Worm (Caenorhabditis elegans): Measurements from ENCODE around the gene lgc-27.

Gene lgc-27

DNA sequence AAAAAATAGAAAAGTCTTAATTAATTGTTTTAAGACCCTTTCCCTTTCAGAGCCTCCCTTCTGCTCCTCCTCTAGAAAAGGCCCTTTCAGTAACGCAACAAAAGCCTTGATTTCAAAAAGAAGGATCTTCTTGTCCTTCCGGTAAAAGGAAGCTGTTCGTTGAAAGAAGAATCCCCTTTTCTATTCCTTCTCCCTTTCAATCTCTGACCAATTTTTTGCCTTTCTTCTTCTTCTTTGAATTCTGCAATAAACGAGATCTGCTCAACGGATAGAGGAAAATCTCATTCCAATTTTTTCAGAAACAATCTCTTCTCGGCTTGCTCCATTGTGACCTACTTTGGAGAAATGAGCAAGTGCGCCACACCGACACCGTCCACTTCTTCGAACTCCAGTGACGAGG is 40.8 kb upstream of the lgc-27 start, which contains the start of gene F35D11.3:
Gene F35D11.3, plus strand, starts transcription at position 300 of the 400 bp plus-strand sequence.
- TF ChIP-seq dpff-1 (tag; optimal IDR thresholded peaks at IDR 0.05) (no peak), snpc-4 (GFP tag; optimal IDR thresholded peaks at IDR 0.05) (no peak), snpc-4 (tag; optimal IDR thresholded peaks at IDR 0.05) (no peak), aptf-3 (GFP tag; IDR thresholded peaks at IDR 0.05) (no peak), ceh-58 (GFP tag; IDR thresholded peaks at IDR 0.05) (no peak), lin-40 (tag; optimal IDR thresholded peaks at IDR 0.05) (no peak), ama-1 (optimal IDR thresholded peaks at IDR 0.05) (no peak), ama-1 (GFP tag; optimal IDR thresholded peaks at IDR 0.05) (no peak), snpc-3.4 (tag; optimal IDR thresholded peaks at IDR 0.05) (no peak)

DNA sequence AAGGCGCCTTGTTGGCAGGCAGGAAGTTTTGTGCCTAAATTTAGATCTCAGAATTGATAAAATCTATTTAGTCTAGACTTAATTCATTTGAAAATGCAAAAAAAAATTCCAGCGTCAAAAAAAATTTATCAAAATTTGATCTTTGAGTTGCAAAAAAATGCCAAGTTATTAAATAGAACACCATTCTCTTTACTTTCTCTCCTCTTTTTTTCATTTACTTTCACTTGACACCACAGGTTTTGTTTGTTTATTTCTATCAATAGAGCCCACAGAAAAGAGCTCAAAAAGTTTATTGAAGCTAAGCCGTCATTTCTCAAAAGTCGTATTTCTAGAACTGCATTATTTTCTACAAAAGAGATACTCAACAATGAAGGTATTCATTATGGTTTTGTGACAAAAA is 36.2 kb upstream of the lgc-27 start, which contains the start of gene pqn-35:
Gene pqn-35, plus strand, starts transcription at position 301 of the 400 bp plus-strand sequence.
- TF ChIP-seq ccch-3 (GFP tag; optimal IDR thresholded peaks at IDR 0.05) (no peak), unc-130 (GFP tag; optimal IDR thresholded peaks at IDR 0.05) (no peak), tbp1 (GFP tag; optimal IDR thresholded peaks at IDR 0.05) (no peak), attf-3 (GFP tag; conservative IDR thresholded peaks at IDR 0.05) (no peak), chd-7 (tag; optimal IDR thresholded peaks at IDR 0.05) (no peak), zfh-2 (GFP tag; conservative IDR thresholded peaks at IDR 0.05) (no peak), B0035.1 (tag; optimal IDR thresholded peaks at IDR 0.05) (no peak), egrh-3 (GFP tag; IDR thresholded peaks at IDR 0.05) (no peak), F39B2.1 (GFP tag; IDR thresholded peaks at IDR 0.05) (no peak), zim-3 (tag; optimal IDR thresholded peaks at IDR 0.05) (no peak), somi-1 (GFP tag; optimal IDR thresholded peaks at IDR 0.05) (no peak), xnd-1 (tag; optimal IDR thresholded peaks at IDR 0.05) (no peak), sptf-2 (GFP tag; optimal IDR thresholded peaks at IDR 0.05) (no peak)

DNA sequence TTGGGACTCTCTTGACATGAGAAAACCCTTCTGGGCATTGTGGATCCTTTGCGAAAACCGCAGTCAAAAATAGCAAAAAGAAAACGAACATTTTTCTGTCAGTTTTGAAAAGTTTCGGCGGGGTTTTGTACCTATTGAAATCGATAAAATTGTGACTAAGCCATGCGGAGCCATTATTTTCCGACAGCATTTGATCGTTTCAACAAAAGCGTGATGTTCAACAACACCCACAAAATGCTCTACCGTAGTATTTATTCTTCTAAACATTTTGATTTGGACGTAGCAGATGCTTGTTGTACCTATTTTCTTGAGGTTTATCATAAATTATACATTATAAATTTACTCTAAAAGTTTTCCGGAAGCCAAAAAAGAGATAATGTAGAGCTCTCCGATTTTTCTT is 32.4 kb upstream of the lgc-27 start, which contains the start of gene clec-136:
Gene clec-136, minus strand, starts transcription at position 101 of the 400 bp plus-strand sequence.
- TF ChIP-seq madf-3 (GFP tag; IDR thresholded peaks at IDR 0.05) (no peak), ztf-18 (tag; optimal IDR thresholded peaks at IDR 0.05) (no peak), ceh-58 (GFP tag; IDR thresholded peaks at IDR 0.05) (no peak), dpl-1 (GFP tag; optimal IDR thresholded peaks at IDR 0.05) (no peak), sea-2 (GFP tag; IDR thresholded peaks at IDR 0.05) (no peak), rpc-1 (optimal IDR thresholded peaks at IDR 0.05) (no peak), rpc-1 (tag; optimal IDR thresholded peaks at IDR 0.05) (no peak), nhr-179 (tag; optimal IDR thresholded peaks at IDR 0.05) (no peak), ztf-28 (GFP tag; IDR thresholded peaks at IDR 0.05) (no peak), pbrm-1 (GFP tag; IDR thresholded peaks at IDR 0.05) (no peak), F37B4.10 (GFP tag; IDR thresholded peaks at IDR 0.05) (no peak), F57A8.1 (GFP tag; optimal IDR thresholded peaks at IDR 0.05) (no peak), mes-4 (tag; optimal IDR thresholded peaks at IDR 0.05) (no peak), dpff-1 (tag; optimal IDR thresholded peaks at IDR 0.05) (no peak), gei-17 (GFP tag; optimal IDR thresholded peaks at IDR 0.05) (no peak), lir-1 (GFP tag; conservative IDR thresholded peaks at IDR 0.05) (no peak), F33H1.4 (GFP tag; IDR thresholded peaks at IDR 0.05) (no peak), egl-44 (GFP tag; IDR thresholded peaks at IDR 0.05) (no peak), F49E8.2 (tag; optimal IDR thresholded peaks at IDR 0.05; ENCODE audit: insufficient read depth) (no peak), let-526 (GFP tag; IDR thresholded peaks at IDR 0.05) (no peak)
